Worm (Caenorhabditis elegans) whole organism, late embryonic: ENCODE results near the gene tba-8.

Experiments
- ama-1 ChIP-seq: fragments of 150-350 bp; optimal IDR thresholded peaks from 2 replicates; lab custom pipeline; 2014
- ceh-14 ChIP-seq: sonication (generic microtip); optimal IDR thresholded peaks from 2 replicates; lab custom pipeline; 2016; ENCODE audit warnings: missing genotype, missing genetic modification characterization, missing compliant biosample characterization
- ceh-9 ChIP-seq: sonication (generic microtip); optimal IDR thresholded peaks from 2 replicates; lab custom pipeline; 2016; ENCODE audit warnings: mild to moderate bottlenecking, missing genetic modification characterization, inconsistent platforms, missing compliant biosample characterization
- pqm-1 ChIP-seq: sonication (generic microtip); optimal IDR thresholded peaks from 2 replicates; lab custom pipeline; 2016; ENCODE audit warnings: missing genetic modification characterization, missing compliant biosample characterization
- tbx-7 ChIP-seq: sonication (generic microtip); optimal IDR thresholded peaks from 2 replicates; lab custom pipeline; 2016; ENCODE audit warnings: missing genotype, missing genetic modification characterization, missing compliant biosample characterization
- ttx-3 ChIP-seq: sonication (generic microtip); optimal IDR thresholded peaks from 2 replicates; lab custom pipeline; 2016; ENCODE audit warnings: missing genetic modification reagents, missing genetic modification characterization, missing compliant biosample characterization

ce11 chrX:9483754-9484153 lies 25.6 kb upstream of the tba-8 start:
- TF ChIP-seq ceh-9 (tag; lab: Kevin White, UChicago) (no peak), ama-1 (no peak), ttx-3 (tag; lab: Kevin White, UChicago) (no peak), ceh-14 (tag; lab: Kevin White, UChicago) (no peak), pqm-1 (tag; lab: Kevin White, UChicago) (no peak), tbx-7 (tag; lab: Kevin White, UChicago) (no peak)
